Worm (Caenorhabditis elegans) whole organism, late embryonic: ENCODE measurements around the gene C26E6.12.

Experiments
- C08G9.2 ChIP-seq: sonication (generic microtip); optimal IDR thresholded peaks from 2 replicates; lab custom pipeline; 2016; ENCODE audit warnings: mild to moderate bottlenecking, missing genetic modification characterization, moderate library complexity, missing compliant biosample characterization
- C38D4.7 ChIP-seq: fragments of 200-800 bp; sonication (Bioruptor generic); optimal IDR thresholded peaks from 2 replicates; lab custom pipeline; 2018; ENCODE audit warnings: mild to moderate bottlenecking, missing genetic modification characterization, moderate library complexity, missing compliant biosample characterization
- F13H6.1 ChIP-seq: sonication (generic microtip); optimal IDR thresholded peaks from 2 replicates; lab custom pipeline; 2016; ENCODE audit warnings: missing genetic modification characterization, missing compliant biosample characterization
- K09A11.1 ChIP-seq: sonication (generic microtip); optimal IDR thresholded peaks from 2 replicates; lab custom pipeline; 2017; ENCODE audit warnings: antibody characterized with exemption, mild to moderate bottlenecking, missing genetic modification characterization, missing compliant biosample characterization; ENCODE audit not compliant: insufficient read depth
- Y22D7AL.16 ChIP-seq: sonication (generic microtip); optimal IDR thresholded peaks from 2 replicates; lab custom pipeline; 2016; ENCODE audit warnings: missing genetic modification characterization, missing compliant biosample characterization
- ahr-1 ChIP-seq: sonication (generic microtip); optimal IDR thresholded peaks from 2 replicates; lab custom pipeline; 2016; ENCODE audit warnings: missing genetic modification characterization, missing compliant biosample characterization
- ama-1 ChIP-seq: fragments of 150-350 bp; optimal IDR thresholded peaks from 2 replicates; lab custom pipeline; 2014
- ceh-14 ChIP-seq: sonication (generic microtip); optimal IDR thresholded peaks from 2 replicates; lab custom pipeline; 2016; ENCODE audit warnings: missing genotype, missing genetic modification characterization, missing compliant biosample characterization
- ceh-19 ChIP-seq: fragments of 200-800 bp; sonication (Bioruptor generic); optimal IDR thresholded peaks from 2 replicates; lab custom pipeline; 2018; ENCODE audit warnings: mild to moderate bottlenecking, missing genetic modification characterization, missing compliant biosample characterization
- ceh-2 ChIP-seq: sonication (generic microtip); optimal IDR thresholded peaks from 2 replicates; lab custom pipeline; 2016; ENCODE audit warnings: missing genotype, missing genetic modification characterization, missing compliant biosample characterization
- ceh-22 ChIP-seq: sonication (generic microtip); optimal IDR thresholded peaks from 2 replicates; lab custom pipeline; 2017; ENCODE audit warnings: missing biosample characterization, missing genetic modification characterization
- ceh-24 ChIP-seq: sonication (generic microtip); optimal IDR thresholded peaks from 2 replicates; lab custom pipeline; 2016; ENCODE audit warnings: mild to moderate bottlenecking, missing genetic modification characterization, missing compliant biosample characterization
- ceh-30 ChIP-seq: fragments of 150-350 bp; optimal IDR thresholded peaks from 2 replicates; lab custom pipeline; 2014; ENCODE audit warnings: missing biosample characterization, missing genetic modification characterization
- ceh-45 ChIP-seq: fragments of 200-800 bp; sonication (Bioruptor generic); IDR thresholded peaks from 2 replicates; pipeline ENCODE4 v1.3.6; 2022; ENCODE audit warnings: missing genetic modification reagents, missing genetic modification characterization, missing compliant biosample characterization
- ceh-48 ChIP-seq: sonication (generic microtip); optimal IDR thresholded peaks from 2 replicates; lab custom pipeline; 2016; ENCODE audit warnings: missing genetic modification characterization, inconsistent platforms, missing compliant biosample characterization
- ceh-6 ChIP-seq: fragments of 200-800 bp; sonication (Bioruptor generic); optimal IDR thresholded peaks from 2 replicates; lab custom pipeline; 2018; ENCODE audit warnings: mild to moderate bottlenecking, missing genetic modification characterization, missing compliant biosample characterization
- ceh-9 ChIP-seq: sonication (generic microtip); optimal IDR thresholded peaks from 2 replicates; lab custom pipeline; 2016; ENCODE audit warnings: mild to moderate bottlenecking, missing genetic modification characterization, inconsistent platforms, missing compliant biosample characterization
- che-1 ChIP-seq: sonication (generic microtip); optimal IDR thresholded peaks from 2 replicates; lab custom pipeline; 2016; ENCODE audit warnings: mild to moderate bottlenecking, missing genetic modification characterization, missing compliant biosample characterization
- dmd-4 ChIP-seq: sonication (generic microtip); optimal IDR thresholded peaks from 2 replicates; lab custom pipeline; 2016; ENCODE audit warnings: borderline replicate concordance, missing genetic modification characterization, missing compliant biosample characterization
- elt-2 ChIP-seq: sonication (generic microtip); optimal IDR thresholded peaks from 2 replicates; lab custom pipeline; 2016; ENCODE audit warnings: missing genetic modification reagents, missing genetic modification characterization, missing compliant biosample characterization
- elt-4 ChIP-seq: sonication (generic microtip); optimal IDR thresholded peaks from 2 replicates; lab custom pipeline; 2016; ENCODE audit warnings: missing genetic modification characterization, missing compliant biosample characterization
- fax-1 ChIP-seq: sonication (generic microtip); optimal IDR thresholded peaks from 2 replicates; lab custom pipeline; 2016; ENCODE audit warnings: missing genotype, missing genetic modification characterization, missing compliant biosample characterization
- fkh-6 ChIP-seq: sonication (generic microtip); optimal IDR thresholded peaks from 2 replicates; lab custom pipeline; 2016; ENCODE audit warnings: missing genetic modification characterization, missing compliant biosample characterization
- gmeb-2 ChIP-seq: sonication (generic microtip); optimal IDR thresholded peaks from 2 replicates; lab custom pipeline; 2016; ENCODE audit warnings: missing genetic modification characterization, inconsistent platforms, missing compliant biosample characterization
- hlh-13 ChIP-seq: fragments of 200-800 bp; sonication (Bioruptor generic); optimal IDR thresholded peaks from 2 replicates; lab custom pipeline; 2018; ENCODE audit warnings: mild to moderate bottlenecking, missing genetic modification characterization, missing compliant biosample characterization
- hlh-30 ChIP-seq: sonication (generic microtip); optimal IDR thresholded peaks from 2 replicates; lab custom pipeline; 2017; ENCODE audit warnings: antibody characterized with exemption, missing genetic modification characterization, missing compliant biosample characterization; ENCODE audit not compliant: insufficient read depth
- hlh-6 ChIP-seq: sonication (generic microtip); optimal IDR thresholded peaks from 2 replicates; lab custom pipeline; 2016; ENCODE audit warnings: missing genotype, missing genetic modification characterization, missing compliant biosample characterization
- hlh-8 ChIP-seq: sonication (generic microtip); optimal IDR thresholded peaks from 2 replicates; lab custom pipeline; 2016; ENCODE audit warnings: missing genotype, missing genetic modification characterization, missing compliant biosample characterization
- lim-6 ChIP-seq: sonication (generic microtip); optimal IDR thresholded peaks from 2 replicates; lab custom pipeline; 2016; ENCODE audit warnings: missing genetic modification characterization, missing compliant biosample characterization
- madf-2 ChIP-seq: sonication (generic microtip); optimal IDR thresholded peaks from 2 replicates; lab custom pipeline; 2017; ENCODE audit warnings: missing genetic modification characterization, missing compliant biosample characterization
- mec-3 ChIP-seq: sonication (generic microtip); optimal IDR thresholded peaks from 2 replicates; lab custom pipeline; 2016; ENCODE audit warnings: borderline replicate concordance, missing genetic modification characterization, missing compliant biosample characterization
- nhr-232 ChIP-seq: sonication (generic microtip); optimal IDR thresholded peaks from 2 replicates; lab custom pipeline; 2016; ENCODE audit warnings: missing genetic modification characterization, missing compliant biosample characterization
- odd-2 ChIP-seq: sonication (generic microtip); optimal IDR thresholded peaks from 2 replicates; lab custom pipeline; 2017; ENCODE audit warnings: antibody characterized with exemption, mild to moderate bottlenecking, missing genetic modification characterization, missing compliant biosample characterization
- pag-3 ChIP-seq: sonication (generic microtip); optimal IDR thresholded peaks from 2 replicates; lab custom pipeline; 2016; ENCODE audit warnings: missing compliant biosample characterization, missing genetic modification characterization, borderline replicate concordance
- pat-9 ChIP-seq: fragments of 200-800 bp; sonication (Bioruptor generic); optimal IDR thresholded peaks from 2 replicates; lab custom pipeline; 2018; ENCODE audit warnings: mild to moderate bottlenecking, missing genetic modification characterization, moderate library complexity, missing compliant biosample characterization
- pax-1 ChIP-seq: fragments of 150-350 bp; optimal IDR thresholded peaks from 2 replicates; lab custom pipeline; 2014; ENCODE audit warnings: missing biosample characterization, missing genetic modification characterization
- pha-2 ChIP-seq: sonication (generic microtip); optimal IDR thresholded peaks from 2 replicates; lab custom pipeline; 2017; ENCODE audit warnings: mild to moderate bottlenecking, missing genetic modification characterization, missing compliant biosample characterization
- pha-4 ChIP-seq: fragments of 150-350 bp; optimal IDR thresholded peaks from 2 replicates; lab custom pipeline; 2018; ENCODE audit warnings: missing biosample characterization, missing genetic modification reagents, missing genetic modification characterization
- pqm-1 ChIP-seq: sonication (generic microtip); optimal IDR thresholded peaks from 2 replicates; lab custom pipeline; 2016; ENCODE audit warnings: missing genetic modification characterization, missing compliant biosample characterization
- pros-1 ChIP-seq: fragments of 150-350 bp; optimal IDR thresholded peaks from 2 replicates; lab custom pipeline; 2014; ENCODE audit warnings: missing biosample characterization, missing genetic modification reagents, missing genetic modification characterization
- rnt-1 ChIP-seq: sonication (generic microtip); optimal IDR thresholded peaks from 2 replicates; lab custom pipeline; 2016; ENCODE audit warnings: missing genetic modification characterization, missing compliant biosample characterization
- sdc-2 ChIP-seq: sonication (generic microtip); optimal IDR thresholded peaks from 2 replicates; lab custom pipeline; 2016; ENCODE audit warnings: missing genotype, missing genetic modification characterization, missing compliant biosample characterization
- sox-2 ChIP-seq: fragments of 200-800 bp; sonication (Bioruptor generic); IDR thresholded peaks from 2 replicates; pipeline ENCODE4 v1.3.6; 2022; ENCODE audit warnings: missing genetic modification reagents, missing genetic modification characterization, missing compliant biosample characterization
- sox-4 ChIP-seq: sonication (generic microtip); optimal IDR thresholded peaks from 2 replicates; lab custom pipeline; 2017; ENCODE audit warnings: mild to moderate bottlenecking, missing genetic modification characterization, inconsistent platforms, missing compliant biosample characterization
- syd-9 ChIP-seq: sonication (generic microtip); optimal IDR thresholded peaks from 2 replicates; lab custom pipeline; 2016; ENCODE audit warnings: mild to moderate bottlenecking, missing genetic modification characterization, moderate library complexity, missing compliant biosample characterization
- tbx-2 ChIP-seq: sonication (generic microtip); optimal IDR thresholded peaks from 2 replicates; lab custom pipeline; 2016; ENCODE audit warnings: missing genetic modification characterization, missing compliant biosample characterization
- tbx-7 ChIP-seq: sonication (generic microtip); optimal IDR thresholded peaks from 2 replicates; lab custom pipeline; 2016; ENCODE audit warnings: missing genotype, missing genetic modification characterization, missing compliant biosample characterization
- ttx-3 ChIP-seq: sonication (generic microtip); optimal IDR thresholded peaks from 2 replicates; lab custom pipeline; 2016; ENCODE audit warnings: missing genetic modification reagents, missing genetic modification characterization, missing compliant biosample characterization
- unc-42 ChIP-seq: sonication (generic microtip); optimal IDR thresholded peaks from 2 replicates; lab custom pipeline; 2016; ENCODE audit warnings: missing genotype, missing genetic modification characterization, missing compliant biosample characterization
- unc-55 ChIP-seq: sonication (generic microtip); optimal IDR thresholded peaks from 2 replicates; lab custom pipeline; 2017; ENCODE audit warnings: missing biosample characterization, missing genetic modification reagents, missing genetic modification characterization
- unc-86 ChIP-seq: sonication (generic microtip); optimal IDR thresholded peaks from 2 replicates; lab custom pipeline; 2016; ENCODE audit warnings: missing genetic modification characterization, missing compliant biosample characterization
- ztf-16 ChIP-seq: sonication (generic microtip); optimal IDR thresholded peaks from 2 replicates; lab custom pipeline; 2017; ENCODE audit warnings: missing genetic modification characterization, missing compliant biosample characterization

C26E6.12 gene

DNA sequence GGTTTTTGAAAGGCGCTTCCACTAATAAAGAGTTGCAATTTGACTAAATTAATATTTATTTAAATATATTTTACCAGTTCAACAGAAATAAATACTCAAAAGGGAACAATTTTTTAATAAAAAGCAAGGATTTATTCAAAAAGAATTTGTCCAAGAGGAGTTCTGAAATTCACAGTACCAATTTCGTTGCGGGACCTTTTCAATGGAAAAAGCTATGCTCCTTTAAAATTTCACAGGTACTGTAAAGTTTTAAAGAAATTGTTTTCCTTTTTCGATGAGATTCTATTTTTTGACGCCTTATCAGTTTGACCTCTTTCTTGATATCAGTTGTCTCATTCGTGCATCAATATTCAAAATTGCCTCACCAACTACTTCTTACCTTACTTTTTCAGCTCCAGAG, 31.8 kb downstream of the C26E6.12 start, which contains the start of gene tag-340:
TSS of gene tag-340 (plus strand) at position 249 of the 400 bp plus-strand sequence.
- TF ChIP-seq nhr-232 (no peak), pha-4 (tag; lab: Kevin White, UChicago) (no peak), lim-6 (tag; lab: Kevin White, UChicago) (no peak), pqm-1 (no peak), ama-1 (lab: Kevin White, UChicago) (no peak), ceh-6 (no peak), hlh-8 (no peak), pag-3 (tag; lab: Kevin White, UChicago) (no peak), elt-2 (tag; lab: Kevin White, UChicago) (no peak), F13H6.1 (tag; lab: Kevin White, UChicago) (no peak), ceh-22 (tag; lab: Kevin White, UChicago) (no peak), ceh-9 (no peak), elt-4 (no peak), unc-42 (tag; lab: Kevin White, UChicago) (no peak), pros-1 (tag; lab: Kevin White, UChicago) (no peak), ceh-45 (no peak), pat-9 (tag; lab: Kevin White, UChicago) (no peak), fkh-6 (tag; lab: Kevin White, UChicago) (no peak)
- TF ChIP-seq, all 69 proteins: peak for 0

DNA sequence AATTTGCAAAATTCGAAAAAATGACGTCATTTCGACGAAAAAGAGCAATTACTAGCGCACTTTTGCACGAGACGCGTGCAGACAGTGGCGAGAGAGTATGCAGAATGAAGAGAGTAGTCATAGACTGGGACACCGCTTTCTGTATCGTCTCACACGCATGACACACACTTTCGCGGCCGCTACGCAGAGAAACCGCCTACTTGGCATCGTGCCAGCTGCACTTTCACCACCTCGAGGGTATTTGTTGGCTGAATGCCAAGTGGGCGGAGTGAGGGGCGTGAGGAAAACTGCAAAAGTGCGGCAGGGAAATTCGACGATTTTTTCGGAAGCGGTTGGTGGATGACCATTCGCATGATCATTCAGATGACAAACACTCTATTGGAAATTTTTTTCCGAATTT, 32.3 kb downstream of the C26E6.12 start:
- TF ChIP-seq fax-1 (tag; lab: Kevin White, UChicago): no peak
- no peak for TF ChIP-seq pha-4 (tag; lab: Kevin White, UChicago)
- TF ChIP-seq syd-9 (tag; lab: Kevin White, UChicago): peak; percentile 70
- TF ChIP-seq madf-2 (tag; lab: Kevin White, UChicago): peak; percentile 63
- no peak for TF ChIP-seq ttx-3
- TF ChIP-seq pha-2 (tag; lab: Kevin White, UChicago): peak; percentile 43
- TF ChIP-seq hlh-8: peak; percentile 40
- TF ChIP-seq F13H6.1 (tag; lab: Kevin White, UChicago): peak; percentile 89
- no peak for TF ChIP-seq nhr-232
- TF ChIP-seq ceh-2 (tag; lab: Kevin White, UChicago): peak; percentile 70
- peak; percentile 45 for TF ChIP-seq pax-1 (tag; lab: Kevin White, UChicago)
- TF ChIP-seq C38D4.7 (GFP tag; lab: Kevin White, UChicago): no peak
- peak; percentile 98 for TF ChIP-seq hlh-30
- peak; percentile 56 for TF ChIP-seq ceh-19 (GFP tag; lab: Kevin White, UChicago)
- no peak; the same call in 1 of the 2 replicates for TF ChIP-seq sox-2 (GFP tag; lab: Robert Waterston, UW)
- no peak for TF ChIP-seq che-1 (tag; lab: Kevin White, UChicago)
- TF ChIP-seq ahr-1: peak; percentile 4
- TF ChIP-seq ceh-22 (tag; lab: Kevin White, UChicago): peak; percentile 41
- peak; percentile 5 for TF ChIP-seq ceh-30
- TF ChIP-seq Y22D7AL.16: no peak
- TF ChIP-seq gmeb-2: peak; percentile 10
- TF ChIP-seq mec-3 (tag; lab: Kevin White, UChicago): no peak
- peak; percentile 33 for TF ChIP-seq K09A11.1 (tag; lab: Kevin White, UChicago)
- TF ChIP-seq tbx-2 (tag; lab: Kevin White, UChicago): peak; percentile 98
- peak; percentile 52 for TF ChIP-seq tbx-7 (tag; lab: Kevin White, UChicago)
- TF ChIP-seq C08G9.2: peak; percentile 60
- peak; percentile 15 for TF ChIP-seq ztf-16
- TF ChIP-seq sox-4: no peak
- peak; percentile 88 for TF ChIP-seq ceh-14 (tag; lab: Kevin White, UChicago)
- TF ChIP-seq unc-86: peak; percentile 54
- TF ChIP-seq rnt-1 (tag; lab: Kevin White, UChicago): peak; percentile 98
- peak; percentile 75 for TF ChIP-seq sdc-2 (tag; lab: Kevin White, UChicago)
- TF ChIP-seq ceh-48 (tag; lab: Kevin White, UChicago): peak; percentile 23
- TF ChIP-seq ceh-24 (tag; lab: Kevin White, UChicago): no peak
- TF ChIP-seq hlh-13: no peak
- TF ChIP-seq odd-2: no peak
- peak; percentile 37 for TF ChIP-seq hlh-6 (tag; lab: Kevin White, UChicago)
- TF ChIP-seq unc-55 (GFP tag; lab: Kevin White, UChicago): peak; percentile 94
- TF ChIP-seq dmd-4 (tag; lab: Kevin White, UChicago): peak; percentile 85
- peak; percentile 89 for TF ChIP-seq unc-42 (tag; lab: Kevin White, UChicago)
